Fruit fly (Drosophila melanogaster) whole organism: ENCODE data around the gene CG7707.

Experiments used
- CG8478 ChIP-seq: fragments of >200 bp; optimal IDR thresholded peaks from 2 replicates; lab custom pipeline; 2018; ENCODE audit warnings: inconsistent platforms
- Dll ChIP-seq: fragments of >200 bp; optimal IDR thresholded peaks from 2 replicates; lab custom pipeline; 2017
- pan ChIP-seq: fragments of >200 bp; optimal IDR thresholded peaks from 2 replicates; lab custom pipeline; 2017
- psq ChIP-seq: fragments of >200 bp; optimal IDR thresholded peaks from 2 replicates; lab custom pipeline; 2017
- usp ChIP-seq: fragments of >200 bp; optimal IDR thresholded peaks from 2 replicates; lab custom pipeline; 2017; ENCODE audit warnings: missing biosample characterization, missing genetic modification characterization, mixed read lengths

dm6 chr3L:17269463-17269862 is 26.2 kb downstream of the CG7707 start:
- no peak for TF ChIP-seq CG8478
- TF ChIP-seq usp (GFP tag; lab: Kevin White, UChicago), result no peak
- TF ChIP-seq pan (lab: Kevin White, UChicago), result no peak
- TF ChIP-seq psq (lab: Kevin White, UChicago), result no peak
- no peak for TF ChIP-seq Dll (lab: Kevin White, UChicago)
